Fruit fly (Drosophila melanogaster) whole organism, embryonic: ENCODE results near the gene CG15152.

Source experiments
- Atf3 ChIP-seq: fragments of 200-800 bp; sonication (Bioruptor generic); optimal IDR thresholded peaks from 3 replicates; lab custom pipeline; 2016; ENCODE audit warnings: missing biosample characterization, missing genetic modification characterization
- Bgb ChIP-seq: fragments of 200-800 bp; sonication (Bioruptor generic); IDR thresholded peaks from 2 replicates; pipeline ENCODE4 v1.3.6; 2022; ENCODE audit warnings: missing biosample characterization, missing genetic modification characterization; ENCODE audit not compliant: partially characterized antibody
- Blimp-1 ChIP-seq: fragments of 200-800 bp; sonication (Bioruptor generic); optimal IDR thresholded peaks from 3 replicates; lab custom pipeline; 2018; ENCODE audit warnings: missing biosample characterization, missing genetic modification characterization, mild to moderate bottlenecking, moderate library complexity, missing genetic modification reagents
- CG10274 ChIP-seq: fragments of 200-800 bp; sonication (Bioruptor generic); optimal IDR thresholded peaks from 3 replicates; lab custom pipeline; 2017; ENCODE audit warnings: missing biosample characterization, mild to moderate bottlenecking, missing genetic modification characterization
- CG11247 ChIP-seq: fragments of 200-800 bp; sonication (Bioruptor generic); IDR thresholded peaks from 2 replicates; pipeline ENCODE4 v1.3.6; 2022; ENCODE audit warnings: missing biosample characterization, missing genetic modification characterization
- CG11560 ChIP-seq: fragments of 200-800 bp; sonication (Bioruptor generic); IDR thresholded peaks from 3 replicates; pipeline ENCODE4 v1.3.6; 2022; ENCODE audit warnings: missing biosample characterization, missing genetic modification characterization
- CG14860 ChIP-seq: fragments of 200-800 bp; sonication (Bioruptor generic); IDR thresholded peaks from 3 replicates; pipeline ENCODE4 v1.3.6; 2022; ENCODE audit warnings: missing biosample characterization, missing genetic modification characterization; ENCODE audit not compliant: partially characterized antibody
- CG14965 ChIP-seq: fragments of 200-800 bp; sonication (Bioruptor generic); optimal IDR thresholded peaks from 2 replicates; lab custom pipeline; 2016; ENCODE audit warnings: missing biosample characterization, missing genetic modification characterization, borderline replicate concordance
- CG15696 ChIP-seq: fragments of 200-800 bp; sonication (Bioruptor generic); optimal IDR thresholded peaks from 2 replicates; lab custom pipeline; 2019; ENCODE audit warnings: missing biosample characterization, mild to moderate bottlenecking, missing genetic modification characterization, moderate library complexity
- CG1647 ChIP-seq: fragments of 200-800 bp; sonication (Bioruptor generic); optimal IDR thresholded peaks from 3 replicates; lab custom pipeline; 2016; ENCODE audit warnings: missing biosample characterization, missing genetic modification characterization
- CG16863 ChIP-seq: fragments of 200-800 bp; sonication (Bioruptor generic); optimal IDR thresholded peaks from 3 replicates; lab custom pipeline; 2016; ENCODE audit warnings: missing biosample characterization, missing genetic modification characterization
- CG31388 ChIP-seq: fragments of 200-800 bp; sonication (Bioruptor generic); optimal IDR thresholded peaks from 2 replicates; lab custom pipeline; 2016; ENCODE audit warnings: missing biosample characterization, missing genetic modification characterization
- CG3163 ChIP-seq: fragments of 200-800 bp; sonication (Bioruptor generic); optimal IDR thresholded peaks from 3 replicates; lab custom pipeline; 2016; ENCODE audit warnings: missing biosample characterization, missing genetic modification characterization
- CG32772 ChIP-seq: fragments of 200-800 bp; sonication (Bioruptor generic); IDR thresholded peaks from 2 replicates; pipeline ENCODE4 v1.3.6; 2022; ENCODE audit warnings: missing biosample characterization, missing genetic modification characterization
- CG34224 ChIP-seq: fragments of 200-800 bp; sonication (Bioruptor generic); IDR thresholded peaks from 3 replicates; pipeline ENCODE4 v1.3.6; 2022; ENCODE audit warnings: missing biosample characterization, missing genetic modification characterization; ENCODE audit not compliant: partially characterized antibody
- CG3838 ChIP-seq: fragments of 200-800 bp; sonication (Bioruptor generic); optimal IDR thresholded peaks from 3 replicates; lab custom pipeline; 2016; ENCODE audit warnings: missing biosample characterization, missing genetic modification characterization
- CG6683 ChIP-seq: fragments of 200-800 bp; sonication (Bioruptor generic); optimal IDR thresholded peaks from 2 replicates; lab custom pipeline; 2017; ENCODE audit warnings: missing biosample characterization, mild to moderate bottlenecking, missing genetic modification characterization, missing genetic modification reagents
- CG6791 ChIP-seq: fragments of 200-800 bp; sonication (Bioruptor generic); IDR thresholded peaks from 3 replicates; pipeline ENCODE4 v1.3.6; 2022; ENCODE audit warnings: missing biosample characterization, missing genetic modification characterization; ENCODE audit not compliant: partially characterized antibody
- CG7745 ChIP-seq: fragments of 200-800 bp; sonication (Bioruptor generic); optimal IDR thresholded peaks from 2 replicates; lab custom pipeline; 2018; ENCODE audit warnings: missing biosample characterization, mild to moderate bottlenecking, missing genetic modification characterization, moderate library complexity
- CG7987 ChIP-seq: fragments of 200-800 bp; sonication (Bioruptor generic); optimal IDR thresholded peaks from 2 replicates; lab custom pipeline; 2018; ENCODE audit warnings: missing biosample characterization, mild to moderate bottlenecking, missing genetic modification characterization, moderate library complexity
- CG8359 ChIP-seq: fragments of 200-800 bp; sonication (Bioruptor generic); optimal IDR thresholded peaks from 2 replicates; lab custom pipeline; 2017; ENCODE audit warnings: missing biosample characterization, mild to moderate bottlenecking, missing genetic modification characterization, borderline replicate concordance
- Doc2 ChIP-seq: fragments of 200-800 bp; sonication (Bioruptor generic); IDR thresholded peaks from 2 replicates; pipeline ENCODE4 v1.3.6; 2022; ENCODE audit warnings: missing biosample characterization, missing genetic modification characterization
- ERR ChIP-seq: fragments of 200-800 bp; sonication (Bioruptor generic); optimal IDR thresholded peaks from 2 replicates; lab custom pipeline; 2016; ENCODE audit warnings: missing biosample characterization, missing genetic modification characterization
- Gsc ChIP-seq: fragments of 200-800 bp; sonication (Bioruptor generic); IDR thresholded peaks from 2 replicates; pipeline ENCODE4 v1.3.6; 2022; ENCODE audit warnings: missing biosample characterization, missing genetic modification characterization
- HLH4C ChIP-seq: fragments of 200-800 bp; sonication (Bioruptor generic); IDR thresholded peaks from 3 replicates; pipeline ENCODE4 v1.3.6; 2022; ENCODE audit warnings: missing biosample characterization, missing genetic modification characterization; ENCODE audit not compliant: partially characterized antibody
- Hey ChIP-seq: fragments of 200-800 bp; sonication (Bioruptor generic); optimal IDR thresholded peaks from 3 replicates; lab custom pipeline; 2018; ENCODE audit warnings: missing biosample characterization, mild to moderate bottlenecking, missing genetic modification characterization
- Kr ChIP-seq: fragments of 200-800 bp; sonication (Bioruptor generic); optimal IDR thresholded peaks from 2 replicates; lab custom pipeline; 2017; ENCODE audit warnings: missing biosample characterization, mild to moderate bottlenecking, missing genetic modification characterization
- MTF-1 ChIP-seq: fragments of 200-800 bp; sonication (Bioruptor generic); optimal IDR thresholded peaks from 2 replicates; lab custom pipeline; 2018; ENCODE audit warnings: missing biosample characterization, mild to moderate bottlenecking, missing genetic modification characterization, borderline replicate concordance
- Med ChIP-seq: fragments of 200-800 bp; sonication (Bioruptor generic); peaks from one replicate; lab custom pipeline; 2016; ENCODE audit warnings: missing biosample characterization, missing genetic modification characterization, mild to moderate bottlenecking, inconsistent platforms, moderate library complexity
- Mrtf ChIP-seq: fragments of 200-800 bp; sonication (Bioruptor generic); IDR thresholded peaks from 3 replicates; pipeline ENCODE4 v1.3.6; 2022; ENCODE audit warnings: missing biosample characterization, missing genetic modification characterization
- PHDP ChIP-seq: fragments of 200-800 bp; sonication (Bioruptor generic); optimal IDR thresholded peaks from 3 replicates; lab custom pipeline; 2018; ENCODE audit warnings: missing biosample characterization, mild to moderate bottlenecking, missing genetic modification characterization, moderate library complexity
- Ptx1 ChIP-seq: fragments of 200-800 bp; sonication (Bioruptor generic); IDR thresholded peaks from 2 replicates; pipeline ENCODE4 v1.3.6; 2022; ENCODE audit warnings: missing biosample characterization, missing genetic modification characterization
- Spps ChIP-seq: fragments of 200-800 bp; sonication (Bioruptor generic); optimal IDR thresholded peaks from 2 replicates; lab custom pipeline; 2018; ENCODE audit warnings: missing biosample characterization, mild to moderate bottlenecking, missing genetic modification characterization
- Taf1 ChIP-seq: fragments of 200-800 bp; sonication (Bioruptor generic); IDR thresholded peaks from 2 replicates; pipeline ENCODE4 v1.3.6; 2022; ENCODE audit warnings: missing biosample characterization, missing genetic modification characterization
- amos ChIP-seq: fragments of 200-800 bp; sonication (Bioruptor generic); IDR thresholded peaks from 2 replicates; pipeline ENCODE4 v1.3.6; 2022; ENCODE audit warnings: missing biosample characterization, missing genetic modification characterization; ENCODE audit not compliant: partially characterized antibody
- ato ChIP-seq: fragments of 200-800 bp; sonication (Bioruptor generic); IDR thresholded peaks from 2 replicates; pipeline ENCODE4 v1.3.6; 2022; ENCODE audit warnings: missing biosample characterization, missing genetic modification characterization; ENCODE audit not compliant: partially characterized antibody
- az2 ChIP-seq: fragments of 200-800 bp; sonication (Bioruptor generic); optimal IDR thresholded peaks from 3 replicates; lab custom pipeline; 2016; ENCODE audit warnings: missing biosample characterization, missing genetic modification characterization
- br ChIP-seq: fragments of >200 bp; optimal IDR thresholded peaks from 2 replicates; lab custom pipeline; 2017
- chn ChIP-seq: fragments of 200-800 bp; sonication (Bioruptor generic); optimal IDR thresholded peaks from 2 replicates; lab custom pipeline; 2016; ENCODE audit warnings: missing biosample characterization, missing genetic modification characterization
- fd64A ChIP-seq: fragments of 200-800 bp; sonication (Bioruptor generic); optimal IDR thresholded peaks from 3 replicates; lab custom pipeline; 2018; ENCODE audit warnings: missing biosample characterization, mild to moderate bottlenecking, missing genetic modification characterization
- fu2 ChIP-seq: fragments of 200-800 bp; sonication (Bioruptor generic); optimal IDR thresholded peaks from 2 replicates; lab custom pipeline; 2016; ENCODE audit warnings: missing biosample characterization, missing genetic modification characterization
- gem ChIP-seq: fragments of 200-800 bp; sonication (Bioruptor generic); optimal IDR thresholded peaks from 2 replicates; lab custom pipeline; 2019; ENCODE audit warnings: missing biosample characterization, mild to moderate bottlenecking, missing genetic modification characterization, moderate library complexity
- grau ChIP-seq: fragments of 200-800 bp; optimal IDR thresholded peaks from 3 replicates; lab custom pipeline; 2019; ENCODE audit warnings: missing biosample characterization, mild to moderate bottlenecking, missing genetic modification characterization, moderate library complexity
- ind ChIP-seq: fragments of 200-800 bp; sonication (Bioruptor generic); optimal IDR thresholded peaks from 3 replicates; lab custom pipeline; 2016; ENCODE audit warnings: missing biosample characterization, missing genetic modification characterization
- jigr1 ChIP-seq: fragments of 200-800 bp; sonication (Bioruptor generic); IDR thresholded peaks from 3 replicates; pipeline ENCODE4 v1.3.6; 2022; ENCODE audit warnings: missing biosample characterization, missing genetic modification characterization
- nau ChIP-seq: fragments of 200-800 bp; sonication (Bioruptor generic); optimal IDR thresholded peaks from 3 replicates; lab custom pipeline; 2017; ENCODE audit warnings: missing biosample characterization, mild to moderate bottlenecking, missing genetic modification characterization, missing genetic modification reagents
- sima ChIP-seq: fragments of 200-800 bp; sonication (Bioruptor generic); optimal IDR thresholded peaks from 2 replicates; lab custom pipeline; 2016; ENCODE audit warnings: missing biosample characterization, missing genetic modification characterization
- slou ChIP-seq: fragments of 200-800 bp; sonication (Bioruptor generic); optimal IDR thresholded peaks from 3 replicates; lab custom pipeline; 2016; ENCODE audit warnings: missing biosample characterization, missing genetic modification characterization
- tio ChIP-seq: fragments of 200-800 bp; sonication (Bioruptor generic); optimal IDR thresholded peaks from 2 replicates; lab custom pipeline; 2017; ENCODE audit warnings: missing biosample characterization, missing genetic modification characterization, inconsistent platforms

Gene CG15152

DNA sequence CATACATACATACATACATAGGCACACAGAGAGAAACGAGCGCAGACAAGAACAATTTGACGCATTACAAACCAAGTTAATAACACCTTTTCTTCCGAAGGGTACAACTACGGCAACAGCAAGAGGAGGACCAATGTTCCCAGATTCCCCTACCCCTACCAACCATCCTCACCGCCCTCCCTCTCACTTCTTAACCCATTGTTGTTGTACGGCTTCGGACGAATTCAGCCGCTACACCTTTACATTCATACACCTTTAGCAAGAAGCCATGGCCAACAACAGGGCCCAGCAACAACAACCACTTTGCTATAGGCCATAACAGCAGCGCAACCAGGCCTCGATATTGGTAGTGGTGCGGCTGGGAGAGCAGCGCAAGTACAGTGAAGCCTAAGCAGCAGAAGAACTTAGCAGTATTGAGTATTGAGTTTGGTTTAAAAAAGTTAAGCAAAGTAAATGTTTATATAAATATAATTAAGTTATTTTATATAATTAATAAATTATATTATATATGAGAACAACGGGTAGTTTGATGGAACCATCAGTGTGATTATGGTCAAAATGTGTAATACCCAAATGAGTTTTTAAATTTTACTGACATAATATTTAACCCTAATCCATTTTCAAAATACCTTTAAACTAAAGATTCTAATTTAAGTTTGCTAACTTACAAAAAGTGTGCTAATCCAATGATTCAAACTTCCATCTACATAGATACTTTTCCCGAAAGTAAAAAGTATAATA, 36.2 kb downstream of the CG15152 start (continued):
- no peak for TF ChIP-seq Spps (tag; lab: Kevin White, UChicago)
- no peak for TF ChIP-seq slou (GFP tag; lab: Kevin White, UChicago)
- TF ChIP-seq CG11560 (tag; lab: Robert Waterston, UW): no peak
- TF ChIP-seq HLH4C (GFP tag; lab: Robert Waterston, UW): no peak
- no peak for TF ChIP-seq Bgb (GFP tag; lab: Robert Waterston, UW)
- TF ChIP-seq Mrtf (GFP tag; lab: Robert Waterston, UW): peak; percentile 58; the same call in 1 of the 3 replicates
- no peak for TF ChIP-seq Atf3 (GFP tag; lab: Kevin White, UChicago)
- peak; percentile 89 for TF ChIP-seq grau (tag; lab: Kevin White, UChicago)
- no peak for TF ChIP-seq br (lab: Kevin White, UChicago)
- TF ChIP-seq PHDP (tag; lab: Kevin White, UChicago): peak; percentile 11
- peak; percentile 2 for TF ChIP-seq CG15696 (tag; lab: Kevin White, UChicago)
- TF ChIP-seq CG8359 (GFP tag; lab: Kevin White, UChicago): no peak
- TF ChIP-seq sima: no peak
- no peak for TF ChIP-seq CG10274
- TF ChIP-seq CG34224: no peak
- TF ChIP-seq ind (GFP tag; lab: Kevin White, UChicago): peak; percentile 31
- peak; percentile 52 for TF ChIP-seq gem (tag; lab: Kevin White, UChicago)
- TF ChIP-seq ERR (GFP tag; lab: Kevin White, UChicago): no peak
- peak; percentile 30; the same call in 1 of the 2 replicates for TF ChIP-seq Taf1 (GFP tag; lab: Robert Waterston, UW)
- no peak for TF ChIP-seq CG3163
- TF ChIP-seq CG14965 (GFP tag; lab: Kevin White, UChicago): no peak
- TF ChIP-seq Gsc (GFP tag; lab: Robert Waterston, UW): no peak
- no peak for TF ChIP-seq CG6791 (GFP tag; lab: Robert Waterston, UW)
- peak; percentile 55 for TF ChIP-seq chn (GFP tag; lab: Kevin White, UChicago)
- TF ChIP-seq jigr1 (GFP tag; lab: Robert Waterston, UW): no peak
- peak; percentile 36 for TF ChIP-seq tio (GFP tag; lab: Kevin White, UChicago)
- TF ChIP-seq Blimp-1 (GFP tag; lab: Kevin White, UChicago): no peak
- no peak for TF ChIP-seq fu2
- peak; percentile 37 for TF ChIP-seq az2 (GFP tag; lab: Kevin White, UChicago)
- peak; percentile 46 for TF ChIP-seq Ptx1
- TF ChIP-seq ato (GFP tag; lab: Robert Waterston, UW): no peak
- TF ChIP-seq CG14860 (GFP tag; lab: Robert Waterston, UW): no peak
- TF ChIP-seq Hey (tag; lab: Kevin White, UChicago): no peak
- TF ChIP-seq fd64A (GFP tag; lab: Kevin White, UChicago): no peak
- TF ChIP-seq CG3838 (GFP tag; lab: Kevin White, UChicago): no peak
- TF ChIP-seq CG32772 (GFP tag; lab: Robert Waterston, UW): no peak; the same call in 1 of the 2 replicates
- TF ChIP-seq CG7987: peak; percentile 38
- no peak for TF ChIP-seq Kr (GFP tag; lab: Kevin White, UChicago)
- no peak for TF ChIP-seq CG11247 (GFP tag; lab: Robert Waterston, UW)
- TF ChIP-seq Doc2 (GFP tag; lab: Robert Waterston, UW): no peak
- peak; percentile 86 for TF ChIP-seq Med (GFP tag; lab: Kevin White, UChicago)
- no peak for TF ChIP-seq CG31388 (GFP tag; lab: Kevin White, UChicago)
- TF ChIP-seq amos: no peak
- no peak for TF ChIP-seq CG6683
- no peak for TF ChIP-seq nau (GFP tag; lab: Kevin White, UChicago)
- TF ChIP-seq MTF-1 (GFP tag; lab: Kevin White, UChicago): no peak
- no peak for TF ChIP-seq CG1647 (GFP tag; lab: Kevin White, UChicago)
- no peak for TF ChIP-seq CG16863 (GFP tag; lab: Kevin White, UChicago)
- no peak for TF ChIP-seq CG7745 (tag; lab: Kevin White, UChicago)
